Fruit fly (Drosophila melanogaster) whole organism, embryonic: Measurements from ENCODE around the gene east.
A peak's percentile ranks its signal among the peaks of the same experiment; 100 is the strongest.

Experiments used
- Atf3 ChIP-seq: fragments of 200-800 bp; sonication (Bioruptor generic); optimal IDR thresholded peaks from 3 replicates; lab custom pipeline; 2016; ENCODE audit warnings: missing biosample characterization, missing genetic modification characterization
- C15 ChIP-seq: fragments of 200-800 bp; sonication (Bioruptor generic); IDR thresholded peaks from 3 replicates; pipeline ENCODE4 v1.3.6; 2022; ENCODE audit warnings: missing biosample characterization, missing genetic modification characterization
- CG10267 ChIP-seq: fragments of 200-800 bp; sonication (Bioruptor generic); optimal IDR thresholded peaks from 2 replicates; lab custom pipeline; 2018; ENCODE audit warnings: missing biosample characterization, mild to moderate bottlenecking, missing genetic modification characterization, moderate library complexity
- CG11247 ChIP-seq: fragments of 200-800 bp; sonication (Bioruptor generic); IDR thresholded peaks from 2 replicates; pipeline ENCODE4 v1.3.6; 2022; ENCODE audit warnings: missing biosample characterization, missing genetic modification characterization
- CG11398 ChIP-seq: fragments of 200-800 bp; sonication (Bioruptor generic); optimal IDR thresholded peaks from 2 replicates; lab custom pipeline; 2016; ENCODE audit warnings: missing biosample characterization, missing genetic modification characterization
- CG13287 ChIP-seq: fragments of 200-800 bp; sonication (Bioruptor generic); IDR thresholded peaks from 2 replicates; pipeline ENCODE4 v1.3.6; 2022; ENCODE audit warnings: missing biosample characterization, missing genetic modification characterization; ENCODE audit not compliant: partially characterized antibody
- CG13296 ChIP-seq: fragments of 200-800 bp; sonication (Bioruptor generic); optimal IDR thresholded peaks from 3 replicates; lab custom pipeline; 2018; ENCODE audit warnings: missing biosample characterization, mild to moderate bottlenecking, missing genetic modification characterization
- CG13624 ChIP-seq: fragments of 200-800 bp; sonication (Bioruptor generic); optimal IDR thresholded peaks from 2 replicates; lab custom pipeline; 2016; ENCODE audit warnings: missing biosample characterization, missing genetic modification characterization
- CG14441 ChIP-seq: fragments of 200-800 bp; sonication (Bioruptor generic); IDR thresholded peaks from 2 replicates; pipeline ENCODE4 v1.3.6; 2022; ENCODE audit warnings: missing biosample characterization, missing genetic modification characterization
- CG14860 ChIP-seq: fragments of 200-800 bp; sonication (Bioruptor generic); IDR thresholded peaks from 3 replicates; pipeline ENCODE4 v1.3.6; 2022; ENCODE audit warnings: missing biosample characterization, missing genetic modification characterization; ENCODE audit not compliant: partially characterized antibody
- CG15073 ChIP-seq: fragments of 200-800 bp; sonication (Bioruptor generic); optimal IDR thresholded peaks from 2 replicates; lab custom pipeline; 2016; ENCODE audit warnings: missing biosample characterization, missing genetic modification characterization
- CG15269 ChIP-seq: fragments of 200-800 bp; sonication (Bioruptor generic); optimal IDR thresholded peaks from 2 replicates; lab custom pipeline; 2018; ENCODE audit warnings: missing biosample characterization, mild to moderate bottlenecking, missing genetic modification characterization, moderate library complexity
- CG1647 ChIP-seq: fragments of 200-800 bp; sonication (Bioruptor generic); optimal IDR thresholded peaks from 3 replicates; lab custom pipeline; 2016; ENCODE audit warnings: missing biosample characterization, missing genetic modification characterization
- CG17361 ChIP-seq: fragments of 200-800 bp; sonication (Bioruptor generic); IDR thresholded peaks from 3 replicates; pipeline ENCODE4 v1.3.6; 2022; ENCODE audit warnings: missing biosample characterization, missing genetic modification characterization
- CG1792 ChIP-seq: fragments of 200-800 bp; sonication (Bioruptor generic); optimal IDR thresholded peaks from 2 replicates; lab custom pipeline; 2016; ENCODE audit warnings: missing biosample characterization, missing genetic modification characterization
- CG3065 ChIP-seq: fragments of 200-800 bp; sonication (Bioruptor generic); optimal IDR thresholded peaks from 2 replicates; lab custom pipeline; 2016; ENCODE audit warnings: missing biosample characterization, missing genetic modification characterization
- CG5180 ChIP-seq: fragments of 200-800 bp; sonication (Bioruptor generic); optimal IDR thresholded peaks from 3 replicates; lab custom pipeline; 2017; ENCODE audit warnings: missing biosample characterization, missing genetic modification characterization, mild to moderate bottlenecking, moderate library complexity, missing genetic modification reagents
- CG6175 ChIP-seq: fragments of 200-800 bp; sonication (Bioruptor generic); IDR thresholded peaks from 3 replicates; pipeline ENCODE4 v1.3.6; 2022; ENCODE audit warnings: missing biosample characterization, missing genetic modification characterization
- CG8944 ChIP-seq: fragments of 200-800 bp; sonication (Bioruptor generic); optimal IDR thresholded peaks from 3 replicates; lab custom pipeline; 2016; ENCODE audit warnings: missing biosample characterization, missing genetic modification characterization
- CoRest ChIP-seq: fragments of 200-800 bp; sonication (Bioruptor generic); optimal IDR thresholded peaks from 3 replicates; lab custom pipeline; 2018; ENCODE audit warnings: missing biosample characterization, mild to moderate bottlenecking, missing genetic modification characterization, moderate library complexity
- Dip3 ChIP-seq: fragments of 200-800 bp; sonication (Bioruptor generic); optimal IDR thresholded peaks from 3 replicates; lab custom pipeline; 2016; ENCODE audit warnings: missing biosample characterization, missing genetic modification characterization
- Drgx ChIP-seq: fragments of 200-800 bp; sonication (Bioruptor generic); IDR thresholded peaks from 2 replicates; pipeline ENCODE4 v1.3.6; 2022; ENCODE audit warnings: missing biosample characterization, missing genetic modification characterization
- E2f1 ChIP-seq: fragments of 200-800 bp; sonication (Bioruptor generic); IDR thresholded peaks from 2 replicates; pipeline ENCODE4 v1.3.6; 2022; ENCODE audit warnings: missing biosample characterization, missing genetic modification characterization
- ERR ChIP-seq: fragments of 200-800 bp; sonication (Bioruptor generic); optimal IDR thresholded peaks from 2 replicates; lab custom pipeline; 2016; ENCODE audit warnings: missing biosample characterization, missing genetic modification characterization
- H15 ChIP-seq: fragments of 200-800 bp; sonication (Bioruptor generic); IDR thresholded peaks from 3 replicates; pipeline ENCODE4 v1.3.6; 2022; ENCODE audit warnings: missing biosample characterization, missing genetic modification characterization
- Hey ChIP-seq: fragments of 200-800 bp; sonication (Bioruptor generic); optimal IDR thresholded peaks from 3 replicates; lab custom pipeline; 2018; ENCODE audit warnings: missing biosample characterization, mild to moderate bottlenecking, missing genetic modification characterization
- Hr78 ChIP-seq, 2 experiments: fragments of 200-800 bp in 1 of 2; fragments of >200 bp in 1 of 2; sonication (Bioruptor generic) in 1 of 2; optimal IDR thresholded peaks; 2 replicates each; lab custom pipeline; 2017 to 2019; ENCODE audit warnings: missing biosample characterization in 2 of 2, missing genetic modification characterization in 2 of 2, mild to moderate bottlenecking in 1 of 2, moderate library complexity in 1 of 2
- NK7.1 ChIP-seq: fragments of 200-800 bp; sonication (Bioruptor generic); optimal IDR thresholded peaks from 3 replicates; lab custom pipeline; 2016; ENCODE audit warnings: missing biosample characterization, missing genetic modification characterization
- Scr ChIP-seq: fragments of 200-800 bp; sonication (Bioruptor generic); IDR thresholded peaks from 2 replicates; pipeline ENCODE4 v1.3.6; 2022; ENCODE audit warnings: missing biosample characterization, missing genetic modification characterization; ENCODE audit not compliant: partially characterized antibody
- al ChIP-seq: fragments of 200-800 bp; sonication (Bioruptor generic); IDR thresholded peaks from 2 replicates; pipeline ENCODE4 v1.3.6; 2022; ENCODE audit warnings: missing biosample characterization, missing genetic modification characterization
- ase ChIP-seq: fragments of 200-800 bp; sonication (Bioruptor generic); IDR thresholded peaks from 3 replicates; pipeline ENCODE4 v1.3.6; 2022; ENCODE audit warnings: missing biosample characterization, missing genetic modification characterization
- bcd ChIP-seq: fragments of 200-800 bp; sonication (Bioruptor generic); optimal IDR thresholded peaks from 2 replicates; lab custom pipeline; 2017; ENCODE audit warnings: missing biosample characterization, mild to moderate bottlenecking, missing genetic modification characterization
- bsh ChIP-seq, 2 experiments: fragments of 200-800 bp; sonication (Bioruptor generic); optimal IDR thresholded peaks; 2 replicates each; lab custom pipeline; 2017 to 2018; ENCODE audit warnings: mild to moderate bottlenecking in 2 of 2, missing biosample characterization in 2 of 2, missing genetic modification characterization in 2 of 2, moderate library complexity in 1 of 2
- btn ChIP-seq: fragments of 200-800 bp; sonication (Bioruptor generic); optimal IDR thresholded peaks from 2 replicates; lab custom pipeline; 2016; ENCODE audit warnings: missing biosample characterization, missing genetic modification characterization
- cas ChIP-seq: fragments of 200-800 bp; sonication (Bioruptor generic); IDR thresholded peaks from 2 replicates; pipeline ENCODE4 v1.3.6; 2022; ENCODE audit warnings: missing biosample characterization, missing genetic modification characterization
- dmrt99B ChIP-seq: fragments of 200-800 bp; sonication (Bioruptor generic); optimal IDR thresholded peaks from 2 replicates; lab custom pipeline; 2018; ENCODE audit warnings: missing biosample characterization, mild to moderate bottlenecking, missing genetic modification characterization, moderate library complexity
- emc ChIP-seq: fragments of 200-800 bp; sonication (Bioruptor generic); optimal IDR thresholded peaks from 2 replicates; lab custom pipeline; 2016; ENCODE audit warnings: missing biosample characterization, missing genetic modification characterization
- fd102C ChIP-seq: fragments of 200-800 bp; sonication (Bioruptor generic); optimal IDR thresholded peaks from 2 replicates; lab custom pipeline; 2018; ENCODE audit warnings: missing biosample characterization, mild to moderate bottlenecking, missing genetic modification characterization, moderate library complexity
- fd64A ChIP-seq: fragments of 200-800 bp; sonication (Bioruptor generic); optimal IDR thresholded peaks from 3 replicates; lab custom pipeline; 2018; ENCODE audit warnings: missing biosample characterization, mild to moderate bottlenecking, missing genetic modification characterization
- gcm ChIP-seq: fragments of 200-800 bp; sonication (Bioruptor generic); optimal IDR thresholded peaks from 2 replicates; lab custom pipeline; 2019; ENCODE audit warnings: missing biosample characterization, mild to moderate bottlenecking, missing genetic modification characterization, moderate library complexity
- gcm2 ChIP-seq: fragments of 200-800 bp; sonication (Bioruptor generic); optimal IDR thresholded peaks from 2 replicates; lab custom pipeline; 2016; ENCODE audit warnings: missing biosample characterization, missing genetic modification characterization
- otp ChIP-seq: fragments of 200-800 bp; sonication (Bioruptor generic); IDR thresholded peaks from 3 replicates; pipeline ENCODE4, ENCODE4 v1.3.6; 2022; ENCODE audit warnings: missing biosample characterization, missing genetic modification characterization
- pho ChIP-seq: fragments of 200-800 bp; sonication (Bioruptor generic); optimal IDR thresholded peaks from 2 replicates; lab custom pipeline; 2016; ENCODE audit warnings: missing biosample characterization, missing genetic modification characterization
- run ChIP-seq: fragments of 200-800 bp; sonication (Bioruptor generic); optimal IDR thresholded peaks from 3 replicates; lab custom pipeline; 2018; ENCODE audit warnings: missing biosample characterization, mild to moderate bottlenecking, missing genetic modification characterization
- schlank ChIP-seq: fragments of 200-800 bp; sonication (Bioruptor generic); optimal IDR thresholded peaks from 2 replicates; lab custom pipeline; 2018; ENCODE audit warnings: missing biosample characterization, mild to moderate bottlenecking, missing genetic modification characterization
- shn ChIP-seq: fragments of 200-800 bp; sonication (Bioruptor generic); optimal IDR thresholded peaks from 3 replicates; lab custom pipeline; 2016; ENCODE audit warnings: missing biosample characterization, missing genetic modification characterization
- stc ChIP-seq: fragments of 200-800 bp; sonication (Bioruptor generic); IDR thresholded peaks from 2 replicates; pipeline ENCODE4 v1.3.6; 2022; ENCODE audit warnings: missing biosample characterization, missing genetic modification characterization
- tna ChIP-seq: fragments of 200-800 bp; sonication (Bioruptor generic); IDR thresholded peaks from 2 replicates; pipeline ENCODE4 v1.3.6; 2022; ENCODE audit warnings: missing biosample characterization, missing genetic modification characterization; ENCODE audit not compliant: partially characterized antibody
- vfl ChIP-seq: fragments of 200-800 bp; sonication (Bioruptor generic); optimal IDR thresholded peaks from 2 replicates; lab custom pipeline; 2016; ENCODE audit warnings: missing biosample characterization, missing genetic modification characterization
- wek ChIP-seq: fragments of 200-800 bp; sonication (Bioruptor generic); optimal IDR thresholded peaks from 3 replicates; lab custom pipeline; 2018; ENCODE audit warnings: missing biosample characterization, mild to moderate bottlenecking, missing genetic modification characterization, moderate library complexity

The east gene

dm6 chrX:2010010-2010873, at the start of gene east (continued):
- TF ChIP-seq CoRest (tag; lab: Kevin White, UChicago) = peak; percentile 10
- TF ChIP-seq Scr = no peak
- TF ChIP-seq bsh (GFP tag; optimal IDR thresholded peaks at IDR 0.05; lab: Kevin White, UChicago) = no peak
- TF ChIP-seq CG1792 (GFP tag; lab: Kevin White, UChicago) = no peak
- no peak for TF ChIP-seq shn (GFP tag; lab: Kevin White, UChicago)
- no peak for TF ChIP-seq stc (GFP tag; lab: Robert Waterston, UW)
- no peak for TF ChIP-seq emc
- TF ChIP-seq otp (GFP tag; lab: Robert Waterston, UW) = no peak
- TF ChIP-seq dmrt99B (tag; lab: Kevin White, UChicago) = no peak
- no peak for TF ChIP-seq CG11398
- no peak for TF ChIP-seq CG14441
- no peak for TF ChIP-seq CG1647 (GFP tag; lab: Kevin White, UChicago)
- no peak for TF ChIP-seq CG10267 (tag; lab: Kevin White, UChicago)
- no peak for TF ChIP-seq cas (GFP tag; lab: Robert Waterston, UW)
- no peak for TF ChIP-seq C15 (GFP tag; lab: Robert Waterston, UW)
- no peak for TF ChIP-seq pho (GFP tag; lab: Kevin White, UChicago)
- TF ChIP-seq CG15269 (tag; lab: Kevin White, UChicago) = peak; percentile 4
- no peak for TF ChIP-seq CG17361
- no peak for TF ChIP-seq bcd (GFP tag; lab: Kevin White, UChicago)
- TF ChIP-seq wek (GFP tag; lab: Kevin White, UChicago) = no peak
- no peak for TF ChIP-seq CG3065
- no peak for TF ChIP-seq CG13624 (GFP tag; lab: Kevin White, UChicago)
- no peak for TF ChIP-seq al (GFP tag; lab: Robert Waterston, UW)
- TF ChIP-seq CG5180 (GFP tag; lab: Kevin White, UChicago) = no peak
- no peak for TF ChIP-seq run (tag; lab: Kevin White, UChicago)
- TF ChIP-seq CG13287 (GFP tag; lab: Robert Waterston, UW) = no peak
- TF ChIP-seq btn (GFP tag; lab: Kevin White, UChicago) = no peak
- no peak for TF ChIP-seq Atf3 (GFP tag; lab: Kevin White, UChicago)
- TF ChIP-seq CG8944 = no peak
- no peak for TF ChIP-seq CG15073 (GFP tag; lab: Kevin White, UChicago)
- no peak for TF ChIP-seq ERR (GFP tag; lab: Kevin White, UChicago)
- no peak for TF ChIP-seq CG11247
- no peak; the same call in 2 of the 3 replicates for TF ChIP-seq CG6175
- TF ChIP-seq Dip3 (GFP tag; lab: Kevin White, UChicago) = no peak
- TF ChIP-seq fd64A = no peak
- peak; percentile 1 for TF ChIP-seq CG13296
- TF ChIP-seq CG14860 (GFP tag; lab: Robert Waterston, UW) = no peak
- no peak for TF ChIP-seq vfl (GFP tag; lab: Kevin White, UChicago)
- no peak for TF ChIP-seq E2f1 (GFP tag; lab: Robert Waterston, UW)
- TF ChIP-seq Hr78 (GFP tag; optimal IDR thresholded peaks at IDR 0.05; lab: Kevin White, UChicago) = no peak
- no peak for TF ChIP-seq H15 (GFP tag; lab: Robert Waterston, UW)
- no peak for TF ChIP-seq fd102C (GFP tag; lab: Kevin White, UChicago)
- no peak for TF ChIP-seq schlank (tag; lab: Kevin White, UChicago)
- no peak for TF ChIP-seq Hey
- no peak for TF ChIP-seq gcm (GFP tag; lab: Kevin White, UChicago)
- 0 out of 2 replicates have a peak, but pooled peaks have one; percentile 5 for TF ChIP-seq Drgx (GFP tag; lab: Robert Waterston, UW)
- no peak for TF ChIP-seq tna (GFP tag; lab: Robert Waterston, UW)
- no peak for TF ChIP-seq NK7.1 (GFP tag; lab: Kevin White, UChicago)
- no peak for TF ChIP-seq gcm2 (GFP tag; lab: Kevin White, UChicago)
- TF ChIP-seq ase = no peak
